Fruit fly (Drosophila melanogaster): ENCODE results near the gene Ent3.

DNA sequence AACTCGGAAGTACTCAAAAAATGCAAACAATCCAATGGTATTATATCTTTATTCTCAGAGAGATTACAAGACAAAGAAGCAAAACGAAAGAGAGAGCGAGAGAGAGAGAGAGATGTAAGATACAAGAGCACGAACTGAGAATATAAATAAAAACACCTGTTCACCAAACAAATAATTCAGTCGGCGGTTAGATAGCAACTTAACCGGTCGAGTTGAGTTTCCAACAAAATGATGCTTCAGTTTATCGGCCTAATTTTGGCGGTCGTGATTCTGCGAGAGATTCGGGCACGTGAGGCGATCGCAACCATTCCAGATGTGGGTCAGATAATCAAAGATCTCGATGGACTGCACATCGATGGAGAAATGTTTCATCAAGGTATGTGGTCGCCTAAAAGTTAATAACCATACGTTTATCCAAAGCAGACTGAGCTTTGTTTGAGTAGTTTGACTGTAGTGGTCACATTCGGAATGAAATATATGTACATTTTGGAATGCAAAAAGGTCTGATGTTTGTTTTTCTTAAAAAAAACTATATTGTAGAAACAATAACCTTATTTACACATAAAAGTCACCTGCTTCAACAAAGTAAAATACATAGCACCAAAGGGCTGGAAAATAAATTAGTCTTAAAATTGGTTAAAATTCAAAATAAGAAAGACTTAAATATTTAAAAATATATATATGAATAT lies 39.2 kb downstream of the Ent3 start, which contains the start of gene CG14118:
- TF ChIP-seq CG11762 (GFP tag; optimal IDR thresholded peaks at IDR 0.05; ENCODE audit: insufficient read depth) (no peak), Sox15 (GFP tag; optimal IDR thresholded peaks at IDR 0.05) (no peak), CG3919 (GFP tag; optimal IDR thresholded peaks at IDR 0.05) (no peak), Ets96B (tag; optimal IDR thresholded peaks at IDR 0.05) (no peak)
